Fruit fly (Drosophila melanogaster): ENCODE results near the gene Nedd4.

The Nedd4 gene

dm6 chr3L:17502235-17502634 is 27.6 kb upstream of the Nedd4 start:
- TF ChIP-seq CG34367 (tag; optimal IDR thresholded peaks at IDR 0.05) (no peak), D1 (tag; optimal IDR thresholded peaks at IDR 0.05) (no peak), CG10348 (GFP tag; IDR thresholded peaks at IDR 0.05) (no peak), Pif1B (GFP tag; optimal IDR thresholded peaks at IDR 0.05) (peak; percentile 66), EcR (GFP tag; optimal IDR thresholded peaks at IDR 0.05) (no peak), CG9948 (tag; optimal IDR thresholded peaks at IDR 0.05) (no peak), CG15710 (tag; optimal IDR thresholded peaks at IDR 0.05) (no peak), Snoo (tag; optimal IDR thresholded peaks at IDR 0.05) (peak; percentile 73), CG8159 (tag; optimal IDR thresholded peaks at IDR 0.05) (peak; percentile 7), fd96Ca (GFP tag; IDR thresholded peaks at IDR 0.05) (peak; percentile 59; the same call in 1 of the 3 replicates), CG8301 (tag; optimal IDR thresholded peaks at IDR 0.05) (no peak), CG13204 (GFP tag; optimal IDR thresholded peaks at IDR 0.05) (no peak), rn (GFP tag; IDR thresholded peaks at IDR 0.05) (no peak), CG14655 (GFP tag; optimal IDR thresholded peaks at IDR 0.05) (peak; percentile 44), Pif1A (GFP tag; optimal IDR thresholded peaks at IDR 0.05) (peak; percentile 75), CG32121 (GFP tag; IDR thresholded peaks at IDR 0.05) (peak; percentile 45; the same call in 1 of the 2 replicates), CG12605 (GFP tag; IDR thresholded peaks at IDR 0.05) (no peak), gl (tag; optimal IDR thresholded peaks at IDR 0.05) (no peak), CG4496 (GFP tag; IDR thresholded peaks at IDR 0.05) (peak; percentile 75), CG17806 (tag; optimal IDR thresholded peaks at IDR 0.05) (peak; percentile 8), Ets98B (GFP tag; IDR thresholded peaks at IDR 0.05) (peak; percentile 31; the same call in 1 of the 2 replicates)

dm6 chr3L:17504538-17504937 is 25.3 kb upstream of the Nedd4 start:
- peak; percentile 65 for TF ChIP-seq CG8301 (tag; optimal IDR thresholded peaks at IDR 0.05)
- TF ChIP-seq CG14655 (GFP tag; optimal IDR thresholded peaks at IDR 0.05), result peak; percentile 81
- TF ChIP-seq EcR (GFP tag; optimal IDR thresholded peaks at IDR 0.05), result no peak
- no peak for TF ChIP-seq CG10348 (GFP tag; IDR thresholded peaks at IDR 0.05)
- TF ChIP-seq CG17806 (tag; optimal IDR thresholded peaks at IDR 0.05), result no peak
- TF ChIP-seq CG9948 (tag; optimal IDR thresholded peaks at IDR 0.05), result peak; percentile 14
- TF ChIP-seq CG4496 (GFP tag; IDR thresholded peaks at IDR 0.05), result peak; percentile 19; the same call in 1 of the 3 replicates
- TF ChIP-seq rn (GFP tag; IDR thresholded peaks at IDR 0.05), result no peak
- TF ChIP-seq gl (tag; optimal IDR thresholded peaks at IDR 0.05), result no peak
- peak; percentile 57; the same call in 1 of the 2 replicates for TF ChIP-seq Ets98B (GFP tag; IDR thresholded peaks at IDR 0.05)
- peak; percentile 8 for TF ChIP-seq Pif1B (GFP tag; optimal IDR thresholded peaks at IDR 0.05)
- no peak for TF ChIP-seq D1 (tag; optimal IDR thresholded peaks at IDR 0.05)
- no peak for TF ChIP-seq Pif1A (GFP tag; optimal IDR thresholded peaks at IDR 0.05)
- TF ChIP-seq Snoo (tag; optimal IDR thresholded peaks at IDR 0.05), result no peak
- 0 out of 2 replicates have a peak, but pooled peaks have one; percentile 27 for TF ChIP-seq CG32121 (GFP tag; IDR thresholded peaks at IDR 0.05)

DNA sequence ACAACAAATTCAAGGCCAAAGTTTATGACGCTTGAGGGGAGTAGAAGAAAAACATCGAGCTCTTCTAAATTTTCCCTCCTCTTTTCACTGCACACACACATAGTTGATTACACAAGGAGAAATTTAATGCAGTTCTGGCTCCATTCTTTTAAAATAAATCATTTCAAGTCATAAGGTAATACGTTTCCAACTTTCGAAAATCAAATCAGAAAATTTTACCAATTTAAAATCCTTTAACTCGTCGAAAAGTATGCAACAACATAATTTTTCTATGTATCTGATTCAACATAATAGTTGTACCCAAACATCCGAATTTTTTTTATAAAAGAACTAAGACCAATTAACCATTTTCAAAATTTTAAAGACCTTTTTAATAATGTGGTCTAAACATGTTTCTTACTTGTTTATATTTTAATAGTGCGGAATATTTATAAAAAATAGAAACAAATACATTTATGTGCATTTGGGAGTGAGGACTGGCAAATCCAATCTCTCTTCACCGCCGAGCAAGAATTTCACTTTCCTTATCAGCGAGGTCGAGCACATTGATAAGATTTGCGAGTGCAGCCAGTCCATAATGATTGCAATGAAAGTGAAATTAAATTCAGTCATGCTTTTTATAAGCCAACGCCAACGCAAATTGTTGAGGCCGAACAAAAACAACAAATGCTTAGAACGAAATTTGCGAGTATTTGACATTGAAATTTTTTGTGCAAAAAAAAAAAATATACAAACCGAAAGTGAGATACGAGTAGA is 23.7 kb upstream of the Nedd4 start:
- TF ChIP-seq fd96Ca (GFP tag; IDR thresholded peaks at IDR 0.05), result no peak
- TF ChIP-seq CG4496 (GFP tag; IDR thresholded peaks at IDR 0.05), result peak; percentile 37; the same call in 1 of the 3 replicates
- peak; percentile 21 for TF ChIP-seq CG15710 (tag; optimal IDR thresholded peaks at IDR 0.05)
- peak; percentile 69 for TF ChIP-seq CG14655 (GFP tag; optimal IDR thresholded peaks at IDR 0.05)
- 0 out of 2 replicates have a peak, but pooled peaks have one; percentile 30 for TF ChIP-seq CG32121 (GFP tag; IDR thresholded peaks at IDR 0.05)
- TF ChIP-seq Ets98B (GFP tag; IDR thresholded peaks at IDR 0.05), result no peak
- TF ChIP-seq Snoo (tag; optimal IDR thresholded peaks at IDR 0.05), result peak; percentile 42
- no peak for TF ChIP-seq rn (GFP tag; IDR thresholded peaks at IDR 0.05)
- peak; percentile 37 for TF ChIP-seq Pif1A (GFP tag; optimal IDR thresholded peaks at IDR 0.05)
- TF ChIP-seq CG9948 (tag; optimal IDR thresholded peaks at IDR 0.05), result peak; percentile 31
- no peak for TF ChIP-seq EcR (GFP tag; optimal IDR thresholded peaks at IDR 0.05)
- no peak for TF ChIP-seq Pif1B (GFP tag; optimal IDR thresholded peaks at IDR 0.05)
- TF ChIP-seq CG8159 (tag; optimal IDR thresholded peaks at IDR 0.05), result peak; percentile 57
- TF ChIP-seq D1 (tag; optimal IDR thresholded peaks at IDR 0.05), result peak; percentile 38
- no peak for TF ChIP-seq CG12605 (GFP tag; IDR thresholded peaks at IDR 0.05)
- TF ChIP-seq CG8301 (tag; optimal IDR thresholded peaks at IDR 0.05), result peak; percentile 36
- no peak for TF ChIP-seq CG13204 (GFP tag; optimal IDR thresholded peaks at IDR 0.05)
- peak; percentile 41 for TF ChIP-seq CG17806 (tag; optimal IDR thresholded peaks at IDR 0.05)
- no peak for TF ChIP-seq gl (tag; optimal IDR thresholded peaks at IDR 0.05)

DNA sequence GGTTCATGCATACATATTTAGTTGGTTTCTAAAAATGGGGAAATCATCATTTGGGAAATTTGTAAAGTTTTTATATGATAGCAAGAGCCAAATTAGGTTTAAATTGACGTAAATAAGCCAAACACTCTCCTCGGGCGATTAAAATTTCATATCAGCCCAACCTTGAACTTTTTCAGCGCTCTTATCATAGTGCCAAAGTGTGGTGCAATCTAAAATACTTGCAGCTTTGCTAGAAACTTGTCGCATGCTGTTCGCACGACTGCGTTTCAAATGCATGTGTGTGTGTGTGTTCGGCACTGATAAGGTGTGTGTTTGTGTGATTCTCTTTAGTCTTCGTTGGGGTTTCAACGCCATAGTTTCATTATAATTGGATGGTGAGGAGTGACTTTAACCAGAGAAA is 23.1 kb upstream of the Nedd4 start:
- TF ChIP-seq CG10348 (GFP tag; IDR thresholded peaks at IDR 0.05) (no peak), gl (tag; optimal IDR thresholded peaks at IDR 0.05) (no peak), rn (GFP tag; IDR thresholded peaks at IDR 0.05) (no peak), CG8301 (tag; optimal IDR thresholded peaks at IDR 0.05) (peak; percentile 26), Pif1B (GFP tag; optimal IDR thresholded peaks at IDR 0.05) (no peak), Snoo (tag; optimal IDR thresholded peaks at IDR 0.05) (no peak), CG9948 (tag; optimal IDR thresholded peaks at IDR 0.05) (peak; percentile 14), EcR (GFP tag; optimal IDR thresholded peaks at IDR 0.05) (no peak), CG34367 (tag; optimal IDR thresholded peaks at IDR 0.05) (no peak), D1 (tag; optimal IDR thresholded peaks at IDR 0.05) (no peak), CG15710 (tag; optimal IDR thresholded peaks at IDR 0.05) (no peak), CG8159 (tag; optimal IDR thresholded peaks at IDR 0.05) (peak; percentile 42), CG17806 (tag; optimal IDR thresholded peaks at IDR 0.05) (no peak), CG32121 (GFP tag; IDR thresholded peaks at IDR 0.05) (peak; percentile 22; the same call in 1 of the 2 replicates), CG4496 (GFP tag; IDR thresholded peaks at IDR 0.05) (no peak)

dm6 chr3L:17513492-17513891 is 16.4 kb upstream of the Nedd4 start:
- no peak for TF ChIP-seq CG14655 (GFP tag; optimal IDR thresholded peaks at IDR 0.05)
- no peak for TF ChIP-seq gl (tag; optimal IDR thresholded peaks at IDR 0.05)
- no peak for TF ChIP-seq CG34367 (tag; optimal IDR thresholded peaks at IDR 0.05)
- TF ChIP-seq fd96Ca (GFP tag; IDR thresholded peaks at IDR 0.05), result no peak
- TF ChIP-seq CG9948 (tag; optimal IDR thresholded peaks at IDR 0.05), result no peak
- TF ChIP-seq CG13204 (GFP tag; optimal IDR thresholded peaks at IDR 0.05), result no peak
- no peak for TF ChIP-seq CG4496 (GFP tag; IDR thresholded peaks at IDR 0.05)
- no peak for TF ChIP-seq Ets98B (GFP tag; IDR thresholded peaks at IDR 0.05)
- TF ChIP-seq Snoo (tag; optimal IDR thresholded peaks at IDR 0.05), result no peak
- no peak for TF ChIP-seq CG12605 (GFP tag; IDR thresholded peaks at IDR 0.05)
- TF ChIP-seq CG8301 (tag; optimal IDR thresholded peaks at IDR 0.05), result no peak
